Fruit fly (Drosophila melanogaster) whole organism, embryonic: ENCODE results near the gene Ptx1.

Source experiments
- Awh ChIP-seq: fragments of 200-800 bp; sonication (Bioruptor generic); IDR thresholded peaks from 2 replicates; pipeline ENCODE4, ENCODE4 v1.3.6; 2022; ENCODE audit warnings: missing biosample characterization, missing genetic modification characterization
- BEAF-32 ChIP-seq: fragments of 200-800 bp; sonication (Bioruptor generic); optimal IDR thresholded peaks from 3 replicates; lab custom pipeline; 2017; ENCODE audit warnings: missing biosample characterization, missing genetic modification characterization, mild to moderate bottlenecking, moderate library complexity, missing genetic modification reagents
- CG10366 ChIP-seq: fragments of 200-800 bp; sonication (Bioruptor generic); IDR thresholded peaks from 2 replicates; pipeline ENCODE4 v1.3.6; 2022; ENCODE audit warnings: missing biosample characterization, missing genetic modification characterization
- CG11085 ChIP-seq: fragments of 200-800 bp; sonication (Bioruptor generic); IDR thresholded peaks from 2 replicates; pipeline ENCODE4 v1.3.6; 2022; ENCODE audit warnings: missing biosample characterization, missing genetic modification characterization
- CG11093 ChIP-seq: fragments of 200-800 bp; sonication (Bioruptor generic); IDR thresholded peaks from 3 replicates; pipeline ENCODE4 v1.3.6; 2022; ENCODE audit warnings: missing biosample characterization, missing genetic modification characterization
- CG11695 ChIP-seq: fragments of 200-800 bp; sonication (Bioruptor generic); IDR thresholded peaks from 3 replicates; pipeline ENCODE4 v1.3.6; 2022; ENCODE audit warnings: missing biosample characterization, missing genetic modification characterization
- CG12155 ChIP-seq: fragments of 200-800 bp; sonication (Bioruptor generic); optimal IDR thresholded peaks from 3 replicates; lab custom pipeline; 2016; ENCODE audit warnings: missing biosample characterization, missing genetic modification characterization
- CG12942 ChIP-seq: fragments of 200-800 bp; sonication (Bioruptor generic); optimal IDR thresholded peaks from 3 replicates; lab custom pipeline; 2016; ENCODE audit warnings: missing biosample characterization, missing genetic modification characterization
- CG13287 ChIP-seq: fragments of 200-800 bp; sonication (Bioruptor generic); IDR thresholded peaks from 2 replicates; pipeline ENCODE4 v1.3.6; 2022; ENCODE audit warnings: missing biosample characterization, missing genetic modification characterization; ENCODE audit not compliant: partially characterized antibody
- CG13624 ChIP-seq: fragments of 200-800 bp; sonication (Bioruptor generic); optimal IDR thresholded peaks from 2 replicates; lab custom pipeline; 2016; ENCODE audit warnings: missing biosample characterization, missing genetic modification characterization
- CG14014 ChIP-seq: fragments of 200-800 bp; sonication (Bioruptor generic); IDR thresholded peaks from 2 replicates; pipeline ENCODE4 v1.3.6; 2022; ENCODE audit warnings: missing biosample characterization, missing genetic modification characterization
- CG17912 ChIP-seq: fragments of 200-800 bp; sonication (Bioruptor generic); optimal IDR thresholded peaks from 2 replicates; lab custom pipeline; 2018; ENCODE audit warnings: missing biosample characterization, mild to moderate bottlenecking, missing genetic modification characterization
- CG18599 ChIP-seq: fragments of 200-800 bp; sonication (Bioruptor generic); optimal IDR thresholded peaks from 3 replicates; lab custom pipeline; 2017; ENCODE audit warnings: missing biosample characterization, missing genetic modification characterization, mild to moderate bottlenecking, moderate library complexity, missing genetic modification reagents
- CG2120 ChIP-seq: fragments of 200-800 bp; sonication (Bioruptor generic); optimal IDR thresholded peaks from 3 replicates; lab custom pipeline; 2016; ENCODE audit warnings: missing biosample characterization, missing genetic modification characterization
- CG31441 ChIP-seq: fragments of 200-800 bp; sonication (Bioruptor generic); IDR thresholded peaks from 2 replicates; pipeline ENCODE4 v1.3.6; 2022; ENCODE audit warnings: missing biosample characterization, missing genetic modification characterization
- CG8089 ChIP-seq: fragments of 200-800 bp; sonication (Bioruptor generic); optimal IDR thresholded peaks from 3 replicates; lab custom pipeline; 2016; ENCODE audit warnings: missing biosample characterization, missing genetic modification characterization
- CG8478 ChIP-seq: fragments of >200 bp; optimal IDR thresholded peaks from 2 replicates; lab custom pipeline; 2018
- CG9876 ChIP-seq: fragments of 200-800 bp; sonication (Bioruptor generic); optimal IDR thresholded peaks from 2 replicates; lab custom pipeline; 2016; ENCODE audit warnings: missing biosample characterization, missing genetic modification characterization
- D ChIP-seq, 2 experiments: fragments of 200-800 bp in 1 of 2; fragments of >200 bp in 1 of 2; sonication (Bioruptor generic) in 1 of 2; optimal IDR thresholded peaks; 2 replicates in 1 of 2; 3 replicates in 1 of 2; lab custom pipeline; 2017; ENCODE audit warnings: mild to moderate bottlenecking in 1 of 2, missing biosample characterization in 1 of 2, missing genetic modification characterization in 1 of 2, missing genetic modification reagents in 1 of 2
- GATAe ChIP-seq: fragments of 200-800 bp; sonication (Bioruptor generic); conservative IDR thresholded peaks from 2 replicates; pipeline ENCODE4 v1.3.6; 2022; ENCODE audit warnings: missing biosample characterization, missing genetic modification characterization
- HLH4C ChIP-seq: fragments of 200-800 bp; sonication (Bioruptor generic); IDR thresholded peaks from 3 replicates; pipeline ENCODE4 v1.3.6; 2022; ENCODE audit warnings: missing biosample characterization, missing genetic modification characterization; ENCODE audit not compliant: partially characterized antibody
- Jarid2 ChIP-seq: fragments of 200-800 bp; sonication (Bioruptor generic); optimal IDR thresholded peaks from 3 replicates; lab custom pipeline; 2017; ENCODE audit warnings: mild to moderate bottlenecking, missing biosample characterization, missing genetic modification reagents, missing genetic modification characterization
- Opbp ChIP-seq: fragments of 200-800 bp; sonication (Bioruptor generic); IDR thresholded peaks from 3 replicates; pipeline ENCODE4 v1.3.6; 2022; ENCODE audit warnings: missing biosample characterization, missing genetic modification characterization; ENCODE audit not compliant: partially characterized antibody
- Ptx1 ChIP-seq: fragments of 200-800 bp; sonication (Bioruptor generic); IDR thresholded peaks from 2 replicates; pipeline ENCODE4 v1.3.6; 2022; ENCODE audit warnings: missing biosample characterization, missing genetic modification characterization
- Side ChIP-seq: fragments of 200-800 bp; sonication (Bioruptor generic); optimal IDR thresholded peaks from 2 replicates; lab custom pipeline; 2016; ENCODE audit warnings: missing biosample characterization, missing genetic modification characterization
- Xbp1 ChIP-seq: fragments of 200-800 bp; sonication (Bioruptor generic); optimal IDR thresholded peaks from 3 replicates; lab custom pipeline; 2016; ENCODE audit warnings: missing biosample characterization, mild to moderate bottlenecking, missing genetic modification characterization
- Xrp1 ChIP-seq: fragments of 200-800 bp; sonication (Bioruptor generic); IDR thresholded peaks from 2 replicates; pipeline ENCODE4 v1.3.6; 2022; ENCODE audit warnings: missing biosample characterization, missing genetic modification characterization
- abd-A ChIP-seq: fragments of 200-800 bp; sonication (Bioruptor generic); optimal IDR thresholded peaks from 3 replicates; lab custom pipeline; 2019; ENCODE audit warnings: missing biosample characterization, mild to moderate bottlenecking, missing genetic modification characterization, moderate library complexity
- amos ChIP-seq: fragments of 200-800 bp; sonication (Bioruptor generic); IDR thresholded peaks from 2 replicates; pipeline ENCODE4 v1.3.6; 2022; ENCODE audit warnings: missing biosample characterization, missing genetic modification characterization; ENCODE audit not compliant: partially characterized antibody
- ara ChIP-seq: fragments of 200-800 bp; sonication (Bioruptor generic); IDR thresholded peaks from 2 replicates; pipeline ENCODE4 v1.3.6; 2022; ENCODE audit warnings: missing biosample characterization, missing genetic modification characterization
- ase ChIP-seq: fragments of 200-800 bp; sonication (Bioruptor generic); IDR thresholded peaks from 3 replicates; pipeline ENCODE4 v1.3.6; 2022; ENCODE audit warnings: missing biosample characterization, missing genetic modification characterization
- bab2 ChIP-seq: fragments of 200-800 bp; sonication (Bioruptor generic); optimal IDR thresholded peaks from 2 replicates; lab custom pipeline; 2016; ENCODE audit warnings: missing biosample characterization, missing genetic modification characterization
- cad ChIP-seq: fragments of >200 bp; optimal IDR thresholded peaks from 2 replicates; lab custom pipeline; 2017; ENCODE audit warnings: missing biosample characterization, missing genetic modification characterization
- cas ChIP-seq: fragments of 200-800 bp; sonication (Bioruptor generic); IDR thresholded peaks from 2 replicates; pipeline ENCODE4 v1.3.6; 2022; ENCODE audit warnings: missing biosample characterization, missing genetic modification characterization
- cg ChIP-seq: fragments of 200-800 bp; sonication (Bioruptor generic); optimal IDR thresholded peaks from 3 replicates; lab custom pipeline; 2019; ENCODE audit warnings: missing biosample characterization, mild to moderate bottlenecking, missing genetic modification characterization, moderate library complexity
- chinmo ChIP-seq: fragments of 200-800 bp; sonication (Bioruptor generic); IDR thresholded peaks from 4 replicates; pipeline ENCODE4 v1.3.6; 2022; ENCODE audit warnings: missing biosample characterization, missing genetic modification characterization; ENCODE audit not compliant: partially characterized antibody
- dysf ChIP-seq: fragments of 200-800 bp; sonication (Bioruptor generic); IDR thresholded peaks from 3 replicates; pipeline ENCODE4 v1.3.6; 2022; ENCODE audit warnings: missing biosample characterization, missing genetic modification characterization
- fru ChIP-seq: fragments of >200 bp; optimal IDR thresholded peaks from 2 replicates; lab custom pipeline; 2017
- jigr1 ChIP-seq: fragments of 200-800 bp; sonication (Bioruptor generic); IDR thresholded peaks from 3 replicates; pipeline ENCODE4 v1.3.6; 2022; ENCODE audit warnings: missing biosample characterization, missing genetic modification characterization
- kni ChIP-seq: fragments of 200-800 bp; sonication (Bioruptor generic); optimal IDR thresholded peaks from 3 replicates; lab custom pipeline; 2017; ENCODE audit warnings: mild to moderate bottlenecking, missing biosample characterization, missing genetic modification reagents, missing genetic modification characterization
- knrl ChIP-seq: fragments of 200-800 bp; sonication (Bioruptor generic); IDR thresholded peaks from 3 replicates; pipeline ENCODE4 v1.3.6; 2022; ENCODE audit warnings: missing biosample characterization, missing genetic modification characterization; ENCODE audit not compliant: partially characterized antibody
- lab ChIP-seq: fragments of 200-800 bp; sonication (Bioruptor generic); optimal IDR thresholded peaks from 3 replicates; lab custom pipeline; 2017; ENCODE audit warnings: missing biosample characterization, missing genetic modification characterization, mild to moderate bottlenecking, moderate library complexity, missing genetic modification reagents
- mirr ChIP-seq: fragments of 200-800 bp; sonication (Bioruptor generic); optimal IDR thresholded peaks from 3 replicates; lab custom pipeline; 2018; ENCODE audit warnings: missing biosample characterization, mild to moderate bottlenecking, missing genetic modification characterization
- nau ChIP-seq: fragments of 200-800 bp; sonication (Bioruptor generic); optimal IDR thresholded peaks from 3 replicates; lab custom pipeline; 2017; ENCODE audit warnings: missing biosample characterization, mild to moderate bottlenecking, missing genetic modification characterization, missing genetic modification reagents
- rib ChIP-seq: fragments of 200-800 bp; sonication (Bioruptor generic); IDR thresholded peaks from 2 replicates; pipeline ENCODE4 v1.3.6; 2022; ENCODE audit warnings: missing biosample characterization, missing genetic modification characterization
- sens ChIP-seq: fragments of 200-800 bp; sonication (Bioruptor generic); peaks from one replicate; lab custom pipeline; 2016; ENCODE audit warnings: missing biosample characterization, missing genetic modification characterization
- sisA ChIP-seq: fragments of 200-800 bp; sonication (Bioruptor generic); IDR thresholded peaks from 2 replicates; pipeline ENCODE4 v1.3.6; 2022; ENCODE audit warnings: missing biosample characterization, missing genetic modification characterization
- sob ChIP-seq: fragments of 200-800 bp; sonication (Bioruptor generic); IDR thresholded peaks from 2 replicates; pipeline ENCODE4 v1.3.6; 2022; ENCODE audit warnings: missing biosample characterization, missing genetic modification characterization
- sr ChIP-seq: fragments of 200-800 bp; sonication (Bioruptor generic); IDR thresholded peaks from 3 replicates; pipeline ENCODE4 v1.3.6; 2022; ENCODE audit warnings: missing biosample characterization, missing genetic modification characterization
- tll ChIP-seq, 2 experiments: fragments of 200-800 bp in 1 of 2; fragments of >200 bp in 1 of 2; sonication (Bioruptor generic) in 1 of 2; optimal IDR thresholded peaks; 2 replicates each; lab custom pipeline; 2017 to 2019; ENCODE audit warnings: missing biosample characterization in 2 of 2, missing genetic modification characterization in 2 of 2, mild to moderate bottlenecking in 1 of 2, moderate library complexity in 1 of 2

Ptx1 gene

DNA sequence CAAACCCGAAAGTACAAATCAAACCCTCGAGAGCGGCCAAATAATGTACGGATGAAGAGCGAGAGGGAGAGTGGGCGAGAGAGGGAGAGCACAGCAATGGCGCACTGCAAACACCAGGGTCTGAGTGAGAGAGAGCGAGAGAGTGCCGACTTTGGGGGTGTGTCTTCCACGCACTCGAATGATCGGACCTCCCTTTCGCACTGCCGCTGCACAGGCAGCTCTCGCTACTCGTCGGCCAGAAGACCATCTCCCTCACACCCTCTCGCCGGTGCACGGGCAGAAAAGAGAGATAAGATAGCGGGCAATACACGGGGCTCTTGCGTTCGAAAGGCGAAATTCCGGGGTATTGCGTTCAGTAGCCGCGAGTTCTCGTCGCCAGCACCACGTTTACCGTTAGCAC, at the start of gene Ptx1 (continued):
- TF ChIP-seq CG11695 (GFP tag; lab: Robert Waterston, UW) (0 out of 3 replicates have a peak, but pooled peaks have one; percentile 36), Jarid2 (peak; percentile 84), tll (GFP tag; optimal IDR thresholded peaks at IDR 0.05; lab: Kevin White, UChicago) (peak; percentile 42 to 89), kni (GFP tag; lab: Kevin White, UChicago) (peak; percentile 5), knrl (peak; percentile 55; the same call in 2 of the 3 replicates), mirr (GFP tag; lab: Kevin White, UChicago) (no peak), cas (GFP tag; lab: Robert Waterston, UW) (no peak), CG14014 (GFP tag; lab: Robert Waterston, UW) (no peak), chinmo (peak; percentile 92), lab (GFP tag; lab: Kevin White, UChicago) (peak; percentile 63), CG13287 (GFP tag; lab: Robert Waterston, UW) (peak; percentile 65), ase (GFP tag; lab: Robert Waterston, UW) (no peak), bab2 (GFP tag; lab: Kevin White, UChicago) (no peak), CG9876 (GFP tag; lab: Kevin White, UChicago) (peak; percentile 9), CG18599 (GFP tag; lab: Kevin White, UChicago) (peak; percentile 20), fru (lab: Kevin White, UChicago) (peak; percentile 63), ara (0 out of 2 replicates have a peak, but pooled peaks have one; percentile 43), CG12155 (GFP tag; lab: Kevin White, UChicago) (peak; percentile 100), sr (0 out of 3 replicates have a peak, but pooled peaks have one; percentile 51), CG12942 (GFP tag; lab: Kevin White, UChicago) (no peak), HLH4C (GFP tag; lab: Robert Waterston, UW) (peak; percentile 53; the same call in 1 of the 3 replicates), cad (peak; percentile 22), D (optimal IDR thresholded peaks at IDR 0.05; lab: Kevin White, UChicago) (peak; percentile 58), D (GFP tag; optimal IDR thresholded peaks at IDR 0.05; lab: Kevin White, UChicago) (peak; percentile 45), Opbp (GFP tag; lab: Robert Waterston, UW) (peak; percentile 62; the same call in 2 of the 3 replicates), Side (GFP tag; lab: Kevin White, UChicago) (peak; percentile 20), rib (GFP tag; lab: Robert Waterston, UW) (0 out of 2 replicates have a peak, but pooled peaks have one; percentile 31), amos (GFP tag; lab: Robert Waterston, UW) (peak; percentile 40; the same call in 1 of the 2 replicates), Xbp1 (GFP tag; lab: Kevin White, UChicago) (no peak), sens (peak; percentile 63), CG8089 (GFP tag; lab: Kevin White, UChicago) (no peak), CG10366 (GFP tag; lab: Robert Waterston, UW) (no peak), CG11093 (GFP tag; lab: Robert Waterston, UW) (no peak), sisA (GFP tag; lab: Robert Waterston, UW) (no peak), GATAe (GFP tag; lab: Robert Waterston, UW) (peak; percentile 96), nau (GFP tag; lab: Kevin White, UChicago) (no peak), Xrp1 (GFP tag; lab: Robert Waterston, UW) (no peak; the same call in 1 of the 2 replicates), dysf (no peak), jigr1 (GFP tag; lab: Robert Waterston, UW) (no peak), Awh (GFP tag; lab: Robert Waterston, UW) (no peak), CG8478 (lab: Kevin White, UChicago) (peak; percentile 99), sob (GFP tag; lab: Robert Waterston, UW) (0 out of 2 replicates have a peak, but pooled peaks have one; percentile 26), CG17912 (GFP tag; lab: Kevin White, UChicago) (no peak), CG13624 (peak; percentile 3), CG11085 (no peak), CG31441 (GFP tag; lab: Robert Waterston, UW) (no peak), abd-A (tag; lab: Kevin White, UChicago) (peak; percentile 16), cg (peak; percentile 58), CG2120 (no peak), BEAF-32 (GFP tag; lab: Kevin White, UChicago) (no peak), Ptx1 (GFP tag; lab: Robert Waterston, UW) (peak; percentile 52)
